Fruit fly (Drosophila melanogaster) whole organism, adult: ENCODE data around the gene Rtnl1.

Experiments
- CG12768 ChIP-seq: fragments of 200-800 bp; sonication (Bioruptor generic); optimal IDR thresholded peaks from 2 replicates; lab custom pipeline; 2017; ENCODE audit warnings: missing biosample characterization, missing genetic modification characterization, mild to moderate bottlenecking, moderate library complexity, missing genetic modification reagents
- CG1620 ChIP-seq: fragments of 200-800 bp; sonication (Bioruptor generic); optimal IDR thresholded peaks from 2 replicates; lab custom pipeline; 2016; ENCODE audit warnings: missing biosample characterization, missing genetic modification characterization
- CG33017 ChIP-seq: fragments of 200-800 bp; sonication (Bioruptor generic); optimal IDR thresholded peaks from 2 replicates; lab custom pipeline; 2018; ENCODE audit warnings: missing biosample characterization, mild to moderate bottlenecking, missing genetic modification characterization, moderate library complexity
- CG7045 ChIP-seq: fragments of 200-800 bp; sonication (Bioruptor generic); optimal IDR thresholded peaks from 2 replicates; lab custom pipeline; 2017; ENCODE audit warnings: missing biosample characterization, mild to moderate bottlenecking, missing genetic modification characterization
- Crg-1 ChIP-seq: fragments of 200-800 bp; sonication (Bioruptor generic); optimal IDR thresholded peaks from 2 replicates; lab custom pipeline; 2016; ENCODE audit warnings: missing biosample characterization, missing genetic modification characterization
- Hr96 ChIP-seq: fragments of 200-800 bp; sonication (Bioruptor generic); optimal IDR thresholded peaks from 2 replicates; lab custom pipeline; 2016; ENCODE audit warnings: missing biosample characterization, missing genetic modification characterization
- Mnt ChIP-seq: fragments of 200-800 bp; sonication (Bioruptor generic); optimal IDR thresholded peaks from 2 replicates; lab custom pipeline; 2016; ENCODE audit warnings: missing biosample characterization, mild to moderate bottlenecking, missing genetic modification characterization
- bab1 ChIP-seq: fragments of 200-800 bp; sonication (Bioruptor generic); optimal IDR thresholded peaks from 3 replicates; lab custom pipeline; 2019; ENCODE audit warnings: missing biosample characterization, mild to moderate bottlenecking, missing genetic modification characterization, moderate library complexity
- ovo ChIP-seq: fragments of 200-800 bp; sonication (Bioruptor generic); optimal IDR thresholded peaks from 2 replicates; lab custom pipeline; 2016; ENCODE audit warnings: missing biosample characterization, missing genetic modification characterization
- tj ChIP-seq: fragments of 200-800 bp; sonication (Bioruptor generic); optimal IDR thresholded peaks from 3 replicates; lab custom pipeline; 2017; ENCODE audit warnings: missing biosample characterization, mild to moderate bottlenecking, missing genetic modification characterization, moderate library complexity
- toe ChIP-seq: fragments of 200-800 bp; sonication (Bioruptor generic); optimal IDR thresholded peaks from 2 replicates; lab custom pipeline; 2016; ENCODE audit warnings: missing biosample characterization, missing genetic modification characterization

DNA sequence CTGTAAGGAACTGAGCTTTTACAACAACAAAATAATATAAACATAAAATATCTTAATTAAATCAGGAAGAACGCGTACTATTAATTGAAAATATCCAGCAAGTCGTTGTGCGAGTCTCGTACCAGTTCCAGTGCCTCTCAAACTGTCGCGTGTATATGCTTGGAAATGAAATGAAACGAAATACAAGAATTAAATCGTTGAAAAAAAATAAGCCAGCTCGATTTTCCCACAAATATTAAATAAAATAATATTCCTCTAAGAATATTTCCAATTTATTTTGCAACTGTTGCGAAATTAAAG lies 20.2 kb upstream of the Rtnl1 start:
- TF ChIP-seq CG12768 (GFP tag; lab: Kevin White, UChicago) (no peak), tj (GFP tag; lab: Kevin White, UChicago) (peak; percentile 60), toe (no peak), CG1620 (GFP tag; lab: Kevin White, UChicago) (no peak), ovo (GFP tag; lab: Kevin White, UChicago) (no peak), CG7045 (GFP tag; lab: Kevin White, UChicago) (no peak), bab1 (GFP tag; lab: Kevin White, UChicago) (no peak), Crg-1 (GFP tag; lab: Kevin White, UChicago) (no peak), Mnt (GFP tag; lab: Kevin White, UChicago) (no peak), CG33017 (tag; lab: Kevin White, UChicago) (no peak), Hr96 (GFP tag; lab: Kevin White, UChicago) (no peak)
